Fruit fly (Drosophila melanogaster): ENCODE results near the gene lsn.
A peak's percentile ranks its signal among the peaks of the same experiment; 100 is the strongest.

The lsn gene

dm6 chr3R:21856098-21856872 is 8.7 kb upstream of the lsn start, which contains the start of gene glec (continued):
- TF ChIP-seq CG2202 (tag; optimal IDR thresholded peaks at IDR 0.05) (no peak), crc (GFP tag; optimal IDR thresholded peaks at IDR 0.05) (peak; percentile 5), CG14965 (GFP tag; optimal IDR thresholded peaks at IDR 0.05; ENCODE audit: borderline replicate concordance) (no peak), sug (tag; optimal IDR thresholded peaks at IDR 0.05) (peak; percentile 36), CG13894 (tag; optimal IDR thresholded peaks at IDR 0.05) (peak; percentile 70), CG8924 (tag; optimal IDR thresholded peaks at IDR 0.05) (peak; percentile 52), ash1 (GFP tag; optimal IDR thresholded peaks at IDR 0.05) (peak; percentile 86), CG13624 (GFP tag; optimal IDR thresholded peaks at IDR 0.05) (peak; percentile 53), psq (GFP tag; optimal IDR thresholded peaks at IDR 0.05) (peak; percentile 56), Hr51 (GFP tag; optimal IDR thresholded peaks at IDR 0.05) (peak in 1 of 2 experiments; percentile 58), al (GFP tag; IDR thresholded peaks at IDR 0.05) (no peak), Hey (tag; optimal IDR thresholded peaks at IDR 0.05) (no peak), CG3281 (GFP tag; optimal IDR thresholded peaks at IDR 0.05) (peak; percentile 6), tgo (GFP tag; IDR thresholded peaks at IDR 0.05) (0 out of 3 replicates have a peak, but pooled peaks have one; percentile 31), Asciz (GFP tag; optimal IDR thresholded peaks at IDR 0.05) (no peak), lola (GFP tag; optimal IDR thresholded peaks at IDR 0.05) (peak in 1 of 3 experiments; percentile 48), ERR (GFP tag; optimal IDR thresholded peaks at IDR 0.05) (peak; percentile 66), zen (tag; optimal IDR thresholded peaks at IDR 0.05) (peak; percentile 5), chn (GFP tag; optimal IDR thresholded peaks at IDR 0.05) (peak; percentile 8), zf30C (GFP tag; optimal IDR thresholded peaks at IDR 0.05) (peak; percentile 55), CHES-1-like (GFP tag; optimal IDR thresholded peaks at IDR 0.05) (peak; percentile 1)

- TF ChIP-seq CG16779 (GFP tag; IDR thresholded peaks at IDR 0.05) = no peak
- TF ChIP-seq CG4820 (GFP tag; optimal IDR thresholded peaks at IDR 0.05) = no peak
- no peak for TF ChIP-seq CG6683 (GFP tag; optimal IDR thresholded peaks at IDR 0.05)
- no peak for TF ChIP-seq psq (GFP tag; optimal IDR thresholded peaks at IDR 0.05)
- TF ChIP-seq toy (GFP tag; IDR thresholded peaks at IDR 0.05) = no peak
- no peak for TF ChIP-seq Taf1 (GFP tag; IDR thresholded peaks at IDR 0.05)
- TF ChIP-seq hbn (GFP tag; IDR thresholded peaks at IDR 0.05; ENCODE audit: partially characterized antibody) = no peak
- TF ChIP-seq fd3F (GFP tag; optimal IDR thresholded peaks at IDR 0.05) = peak; percentile 12
- no peak for TF ChIP-seq CoRest (tag; optimal IDR thresholded peaks at IDR 0.05)
- TF ChIP-seq Mes4 (GFP tag; optimal IDR thresholded peaks at IDR 0.05) = no peak
- TF ChIP-seq CG4404 (GFP tag; IDR thresholded peaks at IDR 0.05) = no peak
- TF ChIP-seq CG8924 (tag; optimal IDR thresholded peaks at IDR 0.05) = no peak
- TF ChIP-seq CG33213 (GFP tag; optimal IDR thresholded peaks at IDR 0.05) = no peak
- no peak for TF ChIP-seq Doc2 (GFP tag; IDR thresholded peaks at IDR 0.05)
- no peak for TF ChIP-seq danr (GFP tag; IDR thresholded peaks at IDR 0.05)
- TF ChIP-seq Ravus (GFP tag; IDR thresholded peaks at IDR 0.05) = no peak
- no peak for TF ChIP-seq gcm (GFP tag; optimal IDR thresholded peaks at IDR 0.05)
- no peak for TF ChIP-seq CG11504 (tag; optimal IDR thresholded peaks at IDR 0.05)
- TF ChIP-seq dmrt99B (tag; optimal IDR thresholded peaks at IDR 0.05) = no peak
- no peak for TF ChIP-seq twi (tag; optimal IDR thresholded peaks at IDR 0.05)
- peak; percentile 89 for TF ChIP-seq Med (GFP tag)
- no peak for TF ChIP-seq sqz (GFP tag; optimal IDR thresholded peaks at IDR 0.05)
- TF ChIP-seq CG4617 (GFP tag; optimal IDR thresholded peaks at IDR 0.05; ENCODE audit: borderline replicate concordance) = no peak
- peak; percentile 5 for TF ChIP-seq CG12659 (GFP tag; optimal IDR thresholded peaks at IDR 0.05)
- no peak for TF ChIP-seq CG6813 (GFP tag; optimal IDR thresholded peaks at IDR 0.05)
- TF ChIP-seq Awh (GFP tag; IDR thresholded peaks at IDR 0.05) = no peak
- peak; percentile 32 for TF ChIP-seq CG13296 (GFP tag; optimal IDR thresholded peaks at IDR 0.05)
- no peak for TF ChIP-seq Dek (tag; optimal IDR thresholded peaks at IDR 0.05)
- TF ChIP-seq zfh2 (GFP tag; optimal IDR thresholded peaks at IDR 0.05) = no peak
- no peak for TF ChIP-seq CkIIα-i1 (GFP tag; IDR thresholded peaks at IDR 0.05)
Observed at dm6 chr3R:21856873-21857243, 8.1 kb upstream of the lsn start.
